Worm (Caenorhabditis elegans) whole organism, early embryonic: ENCODE results near the gene clec-223.
A peak's percentile ranks its signal among the peaks of the same experiment; 100 is the strongest.

Source experiments
- B0310.2 ChIP-seq: sonication (generic microtip); optimal IDR thresholded peaks from 2 replicates; lab custom pipeline; 2016; ENCODE audit warnings: mild to moderate bottlenecking, missing genetic modification characterization, missing compliant biosample characterization
- F13C5.2 ChIP-seq: sonication (generic microtip); optimal IDR thresholded peaks from 2 replicates; lab custom pipeline; 2017; ENCODE audit warnings: mild to moderate bottlenecking, missing genetic modification characterization, inconsistent platforms, missing compliant biosample characterization
- aly-1 ChIP-seq: sonication (generic microtip); optimal IDR thresholded peaks from 2 replicates; lab custom pipeline; 2016; ENCODE audit warnings: missing genetic modification characterization, missing compliant biosample characterization
- ama-1 ChIP-seq: fragments of 150-350 bp; optimal IDR thresholded peaks from 2 replicates; lab custom pipeline; 2014
- ceh-13 ChIP-seq: fragments of 200-800 bp; sonication (Bioruptor generic); optimal IDR thresholded peaks from 2 replicates; lab custom pipeline; 2018; ENCODE audit warnings: mild to moderate bottlenecking, missing genetic modification characterization, missing compliant biosample characterization
- ceh-36 ChIP-seq: sonication (generic microtip); optimal IDR thresholded peaks from 2 replicates; lab custom pipeline; 2016; ENCODE audit warnings: missing genetic modification characterization, inconsistent platforms, missing compliant biosample characterization
- ets-7 ChIP-seq: sonication (generic microtip); optimal IDR thresholded peaks from 2 replicates; lab custom pipeline; 2016; ENCODE audit warnings: missing genotype, missing genetic modification characterization, missing compliant biosample characterization
- flt-1 ChIP-seq: fragments of 200-800 bp; sonication (Bioruptor generic); IDR thresholded peaks from 2 replicates; pipeline ENCODE4 v1.3.6; 2022; ENCODE audit warnings: missing genetic modification characterization, missing compliant biosample characterization
- hmbx-1 ChIP-seq: sonication (generic microtip); optimal IDR thresholded peaks from 2 replicates; lab custom pipeline; 2016; ENCODE audit warnings: mild to moderate bottlenecking, missing genetic modification characterization, missing compliant biosample characterization
- hmg-4 ChIP-seq: fragments of 200-800 bp; sonication (Bioruptor generic); optimal IDR thresholded peaks from 2 replicates; lab custom pipeline; 2018; ENCODE audit warnings: mild to moderate bottlenecking, missing genetic modification characterization, missing compliant biosample characterization
- hnd-1 ChIP-seq: sonication (generic microtip); optimal IDR thresholded peaks from 2 replicates; lab custom pipeline; 2016; ENCODE audit warnings: missing genetic modification characterization, missing compliant biosample characterization
- pes-1 ChIP-seq: fragments of 200-800 bp; sonication (Bioruptor generic); IDR thresholded peaks from 2 replicates; pipeline ENCODE4 v1.3.6; 2022; ENCODE audit warnings: missing genetic modification reagents, missing genetic modification characterization, missing compliant biosample characterization
- scrt-1 ChIP-seq: fragments of 200-800 bp; sonication (Bioruptor generic); IDR thresholded peaks from 2 replicates; pipeline ENCODE4 v1.3.6; 2022; ENCODE audit warnings: missing genetic modification characterization, missing compliant biosample characterization
- sea-1 ChIP-seq: fragments of 200-800 bp; sonication (Bioruptor generic); conservative IDR thresholded peaks from 2 replicates; pipeline ENCODE4 v1.3.6; 2022; ENCODE audit warnings: missing genetic modification characterization, missing compliant biosample characterization
- tbx-11 ChIP-seq: fragments of 200-800 bp; sonication (Bioruptor generic); IDR thresholded peaks from 2 replicates; pipeline ENCODE4 v1.3.6; 2022; ENCODE audit warnings: missing genetic modification characterization, missing compliant biosample characterization
- tbx-37 ChIP-seq: fragments of 200-800 bp; sonication (Bioruptor generic); conservative IDR thresholded peaks from 2 replicates; pipeline ENCODE4 v1.3.6; 2022; ENCODE audit warnings: missing genetic modification reagents, missing genetic modification characterization, missing compliant biosample characterization
- tra-4 ChIP-seq: sonication (generic microtip); optimal IDR thresholded peaks from 2 replicates; lab custom pipeline; 2017; ENCODE audit warnings: missing genetic modification characterization, missing compliant biosample characterization

clec-223 gene

ce11 chrV:11272848-11273247 lies at the start of gene clec-223:
clec-223 (plus strand) TSS chrV:11273148.
- no peak for TF ChIP-seq tbx-37 (GFP tag; lab: Robert Waterston, UW)
- no peak for TF ChIP-seq sea-1 (GFP tag; lab: Robert Waterston, UW)
- no peak for TF ChIP-seq B0310.2 (tag; lab: Kevin White, UChicago)
- no peak for TF ChIP-seq tra-4
- TF ChIP-seq pes-1 (GFP tag; lab: Robert Waterston, UW) = no peak
- TF ChIP-seq tbx-11 (GFP tag; lab: Robert Waterston, UW) = no peak
- no peak for TF ChIP-seq ceh-13
- TF ChIP-seq ama-1 (lab: Kevin White, UChicago) = no peak
- no peak for TF ChIP-seq flt-1 (GFP tag; lab: Robert Waterston, UW)
- no peak for TF ChIP-seq aly-1 (tag; lab: Kevin White, UChicago)
- TF ChIP-seq ceh-36 = no peak

ce11 chrV:11223698-11224097 lies 49.2 kb upstream of the clec-223 start:
- no peak for TF ChIP-seq hmbx-1 (tag; lab: Kevin White, UChicago)
- no peak for TF ChIP-seq B0310.2 (tag; lab: Kevin White, UChicago)
- no peak for TF ChIP-seq ets-7 (tag; lab: Kevin White, UChicago)
- no peak for TF ChIP-seq ceh-13
- TF ChIP-seq aly-1 (tag; lab: Kevin White, UChicago) = no peak
- no peak for TF ChIP-seq hmg-4
- TF ChIP-seq tbx-11 (GFP tag; lab: Robert Waterston, UW) = no peak
- TF ChIP-seq F13C5.2 = no peak
- TF ChIP-seq scrt-1 = no peak
- no peak for TF ChIP-seq flt-1 (GFP tag; lab: Robert Waterston, UW)
- TF ChIP-seq tra-4 = no peak
- TF ChIP-seq tbx-37 (GFP tag; lab: Robert Waterston, UW) = no peak
- no peak for TF ChIP-seq hnd-1 (tag; lab: Kevin White, UChicago)

ce11 chrV:11225981-11226380 lies 47.0 kb upstream of the clec-223 start, which contains the start of gene bgal-1:
bgal-1 (minus strand) TSS chrV:11226018.
- no peak for TF ChIP-seq tbx-37 (GFP tag; lab: Robert Waterston, UW)
- TF ChIP-seq flt-1 (GFP tag; lab: Robert Waterston, UW) = no peak
- TF ChIP-seq ama-1 (lab: Kevin White, UChicago) = no peak
- no peak for TF ChIP-seq B0310.2 (tag; lab: Kevin White, UChicago)
- TF ChIP-seq pes-1 (GFP tag; lab: Robert Waterston, UW) = no peak
- no peak for TF ChIP-seq ceh-13
- no peak for TF ChIP-seq scrt-1
- TF ChIP-seq sea-1 (GFP tag; lab: Robert Waterston, UW) = no peak
- no peak for TF ChIP-seq ceh-36
- no peak for TF ChIP-seq tra-4
- no peak for TF ChIP-seq aly-1 (tag; lab: Kevin White, UChicago)
- no peak for TF ChIP-seq hnd-1 (tag; lab: Kevin White, UChicago)
- no peak for TF ChIP-seq hmbx-1 (tag; lab: Kevin White, UChicago)
- no peak for TF ChIP-seq F13C5.2
- no peak for TF ChIP-seq hmg-4
- TF ChIP-seq ets-7 (tag; lab: Kevin White, UChicago) = no peak
- no peak for TF ChIP-seq tbx-11 (GFP tag; lab: Robert Waterston, UW)

- TF ChIP-seq hmg-4 (peak; percentile 60), tbx-11 (GFP tag; lab: Robert Waterston, UW) (no peak), flt-1 (GFP tag; lab: Robert Waterston, UW) (no peak), tbx-37 (GFP tag; lab: Robert Waterston, UW) (0 out of 2 replicates have a peak, but pooled peaks have one; percentile 11), B0310.2 (tag; lab: Kevin White, UChicago) (no peak), F13C5.2 (peak; percentile 39)
Observed at ce11 chrV:11228653-11229173, 44.2 kb upstream of the clec-223 start, which contains the start of gene pqn-70. pqn-70 (minus strand) TSS chrV:11228703.

- no peak for TF ChIP-seq ets-7 (tag; lab: Kevin White, UChicago)
- TF ChIP-seq tra-4 = no peak
- TF ChIP-seq aly-1 (tag; lab: Kevin White, UChicago) = no peak
- no peak for TF ChIP-seq pes-1 (GFP tag; lab: Robert Waterston, UW)
- no peak for TF ChIP-seq F13C5.2
- TF ChIP-seq sea-1 (GFP tag; lab: Robert Waterston, UW) = no peak
- TF ChIP-seq hmg-4 = no peak
- TF ChIP-seq scrt-1 = no peak
- TF ChIP-seq ama-1 (lab: Kevin White, UChicago) = no peak
Observed at ce11 chrV:11231177-11231576, 41.8 kb upstream of the clec-223 start.

ce11 chrV:11234350-11234749 lies 38.6 kb upstream of the clec-223 start, which contains the start of gene T19B10.5:
T19B10.5 (plus strand) TSS chrV:11234650.
- TF ChIP-seq hnd-1 (tag; lab: Kevin White, UChicago) (no peak), tra-4 (no peak), ceh-13 (no peak), sea-1 (GFP tag; lab: Robert Waterston, UW) (no peak), hmg-4 (no peak)

ce11 chrV:11235876-11236275 lies 37.1 kb upstream of the clec-223 start:
- TF ChIP-seq ama-1 (lab: Kevin White, UChicago) = no peak
- TF ChIP-seq tbx-37 (GFP tag; lab: Robert Waterston, UW) = no peak
- TF ChIP-seq aly-1 (tag; lab: Kevin White, UChicago) = no peak
- no peak for TF ChIP-seq flt-1 (GFP tag; lab: Robert Waterston, UW)
- no peak for TF ChIP-seq hmg-4
- TF ChIP-seq tra-4 = no peak
- no peak for TF ChIP-seq sea-1 (GFP tag; lab: Robert Waterston, UW)
- no peak for TF ChIP-seq ceh-13
- TF ChIP-seq B0310.2 (tag; lab: Kevin White, UChicago) = no peak
- no peak for TF ChIP-seq pes-1 (GFP tag; lab: Robert Waterston, UW)
- TF ChIP-seq ets-7 (tag; lab: Kevin White, UChicago) = no peak
- TF ChIP-seq F13C5.2 = no peak
- TF ChIP-seq tbx-11 (GFP tag; lab: Robert Waterston, UW) = no peak
- TF ChIP-seq hmbx-1 (tag; lab: Kevin White, UChicago) = no peak
- no peak for TF ChIP-seq scrt-1
- TF ChIP-seq hnd-1 (tag; lab: Kevin White, UChicago) = no peak
- TF ChIP-seq ceh-36 = no peak
